Worm (Caenorhabditis elegans) whole organism, L3 larva: ENCODE results near the gene F13E9.13.

Experiments
- R02D3.7 ChIP-seq: fragments of 150-350 bp; optimal IDR thresholded peaks from 2 replicates; lab custom pipeline; 2014; ENCODE audit warnings: missing biosample characterization, missing genetic modification characterization
- ZK546.5 ChIP-seq: sonication (generic microtip); optimal IDR thresholded peaks from 2 replicates; lab custom pipeline; 2017; ENCODE audit warnings: missing biosample characterization, missing genetic modification characterization
- aly-2 ChIP-seq: fragments of 150-350 bp; optimal IDR thresholded peaks from 2 replicates; lab custom pipeline; 2014; ENCODE audit warnings: missing biosample characterization, missing genetic modification characterization
- ama-1 ChIP-seq: fragments of 150-350 bp; optimal IDR thresholded peaks from 2 replicates; lab custom pipeline; 2018
- ceh-16 ChIP-seq: sonication (generic microtip); optimal IDR thresholded peaks from 2 replicates; lab custom pipeline; 2017; ENCODE audit warnings: missing biosample characterization, missing genetic modification characterization
- ceh-28 ChIP-seq: fragments of 150-350 bp; optimal IDR thresholded peaks from 2 replicates; lab custom pipeline; 2014; ENCODE audit warnings: missing biosample characterization, missing genetic modification reagents, missing genetic modification characterization
- ceh-82 ChIP-seq: fragments of 150-350 bp; optimal IDR thresholded peaks from 2 replicates; lab custom pipeline; 2014; ENCODE audit warnings: missing biosample characterization, missing genetic modification characterization
- ceh-9 ChIP-seq: sonication (generic microtip); optimal IDR thresholded peaks from 2 replicates; lab custom pipeline; 2018; ENCODE audit warnings: missing biosample characterization, missing genetic modification characterization
- daf-12 ChIP-seq: fragments of 150-350 bp; optimal IDR thresholded peaks from 2 replicates; lab custom pipeline; 2014; ENCODE audit warnings: missing biosample characterization, missing genetic modification reagents, missing genetic modification characterization
- egl-27 ChIP-seq: sonication (generic microtip); optimal IDR thresholded peaks from 4 replicates; lab custom pipeline; 2017; ENCODE audit warnings: missing biosample characterization, missing genetic modification reagents, missing genetic modification characterization
- egl-5 ChIP-seq: fragments of 150-350 bp; optimal IDR thresholded peaks from 2 replicates; lab custom pipeline; 2017; ENCODE audit warnings: missing biosample characterization, missing genetic modification reagents, missing genetic modification characterization, inconsistent platforms
- elt-1 ChIP-seq: fragments of 150-350 bp; optimal IDR thresholded peaks from 2 replicates; lab custom pipeline; 2014; ENCODE audit warnings: missing biosample characterization, missing genetic modification characterization
- elt-2 ChIP-seq: sonication (generic microtip); optimal IDR thresholded peaks from 2 replicates; lab custom pipeline; 2016; ENCODE audit warnings: missing genetic modification reagents, mild to moderate bottlenecking, missing genetic modification characterization, missing compliant biosample characterization
- elt-3 ChIP-seq, 3 experiments: fragments of 150-350 bp in 1 of 3; sonication (generic microtip) in 2 of 3; optimal IDR thresholded peaks; 2 replicates in 2 of 3; 4 replicates in 1 of 3; lab custom pipeline; 2014 to 2017; ENCODE audit warnings: missing biosample characterization in 3 of 3, missing genetic modification characterization in 3 of 3
- eor-1 ChIP-seq, 2 experiments: fragments of 150-350 bp; optimal IDR thresholded peaks; 2 replicates each; lab custom pipeline; 2014 to 2018; ENCODE audit warnings: missing biosample characterization in 2 of 2, missing genetic modification characterization in 2 of 2
- fkh-10 ChIP-seq: sonication (generic microtip); optimal IDR thresholded peaks from 2 replicates; lab custom pipeline; 2017; ENCODE audit warnings: missing biosample characterization, missing genetic modification reagents, missing genetic modification characterization
- fkh-2 ChIP-seq: fragments of 150-350 bp; optimal IDR thresholded peaks from 2 replicates; lab custom pipeline; 2014; ENCODE audit warnings: missing biosample characterization, missing genetic modification reagents, missing genetic modification characterization
- fos-1 ChIP-seq: fragments of 150-350 bp; optimal IDR thresholded peaks from 2 replicates; lab custom pipeline; 2014; ENCODE audit warnings: missing biosample characterization, missing genetic modification characterization
- hmg-11 ChIP-seq: sonication (generic microtip); optimal IDR thresholded peaks from 2 replicates; lab custom pipeline; 2016; ENCODE audit warnings: missing genetic modification characterization, missing compliant biosample characterization
- jun-1 ChIP-seq: fragments of 150-350 bp; optimal IDR thresholded peaks from 2 replicates; lab custom pipeline; 2014; ENCODE audit warnings: missing biosample characterization, missing genetic modification reagents, missing genetic modification characterization
- lin-15B ChIP-seq: fragments of 150-350 bp; optimal IDR thresholded peaks from 2 replicates; lab custom pipeline; 2014; ENCODE audit warnings: missing biosample characterization, missing genetic modification characterization
- lin-39 ChIP-seq: fragments of 150-350 bp; optimal IDR thresholded peaks from 2 replicates; lab custom pipeline; 2018; ENCODE audit warnings: missing biosample characterization, missing genetic modification reagents, missing genetic modification characterization
- lsy-12 ChIP-seq: sonication (generic microtip); optimal IDR thresholded peaks from 2 replicates; lab custom pipeline; 2016; ENCODE audit warnings: mild to moderate bottlenecking, missing genetic modification characterization, missing compliant biosample characterization
- mdl-1 ChIP-seq: fragments of 150-350 bp; optimal IDR thresholded peaks from 2 replicates; lab custom pipeline; 2014; ENCODE audit warnings: missing biosample characterization, missing genetic modification characterization
- mml-1 ChIP-seq: fragments of 150-350 bp; sonication (generic microtip); optimal IDR thresholded peaks from 3 replicates; lab custom pipeline; 2014; ENCODE audit warnings: missing biosample characterization, missing genetic modification characterization
- nfya-1 ChIP-seq: sonication (generic microtip); optimal IDR thresholded peaks from 2 replicates; lab custom pipeline; 2017; ENCODE audit warnings: missing genetic modification characterization, mild to moderate bottlenecking, missing compliant biosample characterization, antibody characterized with exemption, moderate library complexity; ENCODE audit not compliant: insufficient read depth
- nhr-11 ChIP-seq: fragments of 150-350 bp; optimal IDR thresholded peaks from 2 replicates; lab custom pipeline; 2014; ENCODE audit warnings: missing biosample characterization, missing genetic modification characterization
- nhr-12 ChIP-seq: fragments of 150-350 bp; optimal IDR thresholded peaks from 2 replicates; lab custom pipeline; 2014; ENCODE audit warnings: missing biosample characterization, missing genetic modification characterization
- nhr-23 ChIP-seq: fragments of 150-350 bp; optimal IDR thresholded peaks from 2 replicates; lab custom pipeline; 2014; ENCODE audit warnings: missing biosample characterization, missing genetic modification reagents, missing genetic modification characterization
- nhr-237 ChIP-seq: fragments of 150-350 bp; optimal IDR thresholded peaks from 2 replicates; lab custom pipeline; 2014; ENCODE audit warnings: missing biosample characterization, missing genetic modification characterization
- nhr-25 ChIP-seq: sonication (generic microtip); optimal IDR thresholded peaks from 2 replicates; lab custom pipeline; 2017; ENCODE audit warnings: missing biosample characterization, missing genetic modification characterization
- nhr-28 ChIP-seq: fragments of 150-350 bp; optimal IDR thresholded peaks from 2 replicates; lab custom pipeline; 2014; ENCODE audit warnings: missing biosample characterization, missing genetic modification characterization
- nhr-43 ChIP-seq: sonication (generic microtip); optimal IDR thresholded peaks from 2 replicates; lab custom pipeline; 2016; ENCODE audit warnings: mild to moderate bottlenecking, missing genetic modification characterization, missing compliant biosample characterization; ENCODE audit not compliant: poor library complexity, severe bottlenecking
- nhr-67 ChIP-seq: fragments of 150-350 bp; optimal IDR thresholded peaks from 2 replicates; lab custom pipeline; 2014; ENCODE audit warnings: missing biosample characterization, missing genetic modification characterization
- nhr-76 ChIP-seq: fragments of 150-350 bp; sonication (generic microtip); optimal IDR thresholded peaks from 5 replicates; lab custom pipeline; 2014; ENCODE audit warnings: missing biosample characterization, missing genetic modification characterization
- nhr-77 ChIP-seq: fragments of 150-350 bp; optimal IDR thresholded peaks from 2 replicates; lab custom pipeline; 2014; ENCODE audit warnings: missing biosample characterization, missing genetic modification characterization
- pha-4 ChIP-seq: fragments of 150-350 bp; optimal IDR thresholded peaks from 2 replicates; lab custom pipeline; 2014; ENCODE audit warnings: missing biosample characterization, missing genetic modification reagents, missing genetic modification characterization
- pqm-1 ChIP-seq: fragments of 150-350 bp; optimal IDR thresholded peaks from 2 replicates; lab custom pipeline; 2017; ENCODE audit warnings: missing biosample characterization, missing genetic modification characterization, inconsistent platforms
- sea-2 ChIP-seq: fragments of 150-350 bp; sonication (generic microtip); optimal IDR thresholded peaks from 4 replicates; lab custom pipeline; 2014; ENCODE audit warnings: missing biosample characterization, missing genetic modification reagents, missing genetic modification characterization
- skn-1 ChIP-seq: fragments of 150-350 bp; optimal IDR thresholded peaks from 2 replicates; lab custom pipeline; 2014; ENCODE audit warnings: missing biosample characterization, missing genetic modification characterization
- snpc-4 ChIP-seq: fragments of 150-350 bp; optimal IDR thresholded peaks from 2 replicates; lab custom pipeline; 2014; ENCODE audit warnings: missing biosample characterization, missing genetic modification characterization
- tbx-2 ChIP-seq: sonication (generic microtip); optimal IDR thresholded peaks from 2 replicates; lab custom pipeline; 2016; ENCODE audit warnings: mild to moderate bottlenecking, missing genetic modification characterization, missing compliant biosample characterization
- unc-39 ChIP-seq: sonication (generic microtip); optimal IDR thresholded peaks from 4 replicates; lab custom pipeline; 2017; ENCODE audit warnings: missing biosample characterization, missing genetic modification characterization
- unc-62 ChIP-seq: fragments of 150-350 bp; sonication (generic microtip); optimal IDR thresholded peaks from 4 replicates; lab custom pipeline; 2014; ENCODE audit warnings: missing biosample characterization, missing genetic modification reagents, missing genetic modification characterization
- zag-1 ChIP-seq: fragments of 150-350 bp; optimal IDR thresholded peaks from 2 replicates; lab custom pipeline; 2014; ENCODE audit warnings: missing biosample characterization, missing genetic modification characterization
- ztf-11 ChIP-seq: fragments of 150-350 bp; optimal IDR thresholded peaks from 2 replicates; lab custom pipeline; 2014; ENCODE audit warnings: missing biosample characterization, missing genetic modification characterization
- ztf-4 ChIP-seq: fragments of 150-350 bp; optimal IDR thresholded peaks from 2 replicates; lab custom pipeline; 2014; ENCODE audit warnings: missing biosample characterization, missing genetic modification characterization

F13E9.13 gene

DNA sequence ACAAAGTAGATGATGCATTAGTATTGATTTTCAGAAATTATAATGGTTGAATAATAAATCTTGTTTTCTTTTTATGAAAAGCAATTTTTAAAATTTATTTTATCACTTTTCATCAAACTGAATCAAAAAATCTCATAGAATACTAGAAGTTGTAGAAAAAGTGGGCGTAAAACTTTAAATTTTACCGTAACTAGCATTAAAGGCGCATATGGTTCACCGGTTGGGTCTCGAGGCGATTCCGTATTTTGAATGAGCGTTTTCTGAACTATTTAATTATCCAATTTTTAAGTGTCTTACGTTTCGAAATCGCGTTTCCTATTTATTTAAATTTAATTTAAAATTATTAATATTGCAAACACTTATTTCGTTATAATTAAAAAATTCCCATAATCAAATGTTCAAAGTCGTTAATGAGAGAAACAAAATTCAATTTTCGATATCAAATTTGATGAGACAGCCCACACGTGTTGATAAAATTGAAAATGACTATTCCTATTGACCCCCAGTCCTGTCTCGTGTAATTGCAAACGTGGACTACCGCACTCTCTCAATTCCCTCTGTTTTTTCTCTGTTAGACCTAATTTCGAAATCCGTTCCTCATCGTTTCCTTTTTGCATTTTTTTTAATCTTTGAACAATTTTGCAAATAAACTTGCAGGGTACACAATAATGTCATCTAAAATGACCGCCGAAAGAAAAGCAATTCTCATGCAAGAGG is 22.9 kb upstream of the F13E9.13 start, which contains the start of the genes T11G6.2 and hars-1:
Gene T11G6.2 (minus strand): TSS at position 197 of the 717 bp plus-strand sequence.
Gene hars-1 (plus strand): TSS at position 658 of the 717 bp plus-strand sequence.
- TF ChIP-seq nhr-25 (tag; lab: Kevin White, UChicago), result peak; percentile 9
- no peak for TF ChIP-seq fos-1 (tag; lab: Kevin White, UChicago)
- no peak for TF ChIP-seq elt-1 (tag; lab: Kevin White, UChicago)
- TF ChIP-seq nhr-67 (tag; lab: Kevin White, UChicago), result no peak
- no peak for TF ChIP-seq sea-2 (GFP tag; lab: Kevin White, UChicago)
- peak; percentile 45 for TF ChIP-seq pha-4
- TF ChIP-seq mml-1 (tag; lab: Kevin White, UChicago), result no peak
- no peak for TF ChIP-seq nhr-237 (tag; lab: Kevin White, UChicago)
- TF ChIP-seq mdl-1 (tag; lab: Kevin White, UChicago), result peak; percentile 3
- TF ChIP-seq ceh-82 (tag; lab: Kevin White, UChicago), result no peak
- no peak for TF ChIP-seq elt-3 (tag; optimal IDR thresholded peaks at IDR 0.05; lab: Kevin White, UChicago)
- TF ChIP-seq ztf-4 (tag; lab: Kevin White, UChicago), result no peak
- no peak for TF ChIP-seq lsy-12 (tag; lab: Kevin White, UChicago)
- TF ChIP-seq snpc-4 (tag; lab: Kevin White, UChicago), result peak; percentile 33
- TF ChIP-seq nhr-43 (tag; lab: Kevin White, UChicago), result no peak
- no peak for TF ChIP-seq nhr-11 (tag; lab: Kevin White, UChicago)
- TF ChIP-seq zag-1, result no peak
- TF ChIP-seq aly-2 (tag; lab: Kevin White, UChicago), result no peak
- no peak for TF ChIP-seq fkh-2
- TF ChIP-seq nfya-1 (tag; lab: Kevin White, UChicago), result peak; percentile 39
- peak; percentile 37 for TF ChIP-seq nhr-23 (tag; lab: Kevin White, UChicago)
- TF ChIP-seq daf-12, result no peak
- TF ChIP-seq lin-39 (tag; lab: Kevin White, UChicago), result peak; percentile 33
- peak; percentile 42 for TF ChIP-seq lin-15B (tag; lab: Kevin White, UChicago)
- no peak for TF ChIP-seq nhr-77 (tag; lab: Kevin White, UChicago)
- peak; percentile 29 for TF ChIP-seq hmg-11
- no peak for TF ChIP-seq tbx-2 (tag; lab: Kevin White, UChicago)
- no peak for TF ChIP-seq R02D3.7 (tag; lab: Kevin White, UChicago)
- no peak for TF ChIP-seq ama-1 (lab: Kevin White, UChicago)
- no peak for TF ChIP-seq fkh-10 (GFP tag; lab: Kevin White, UChicago)
- TF ChIP-seq pqm-1 (tag; lab: Kevin White, UChicago), result peak; percentile 80
- TF ChIP-seq egl-27 (tag; lab: Kevin White, UChicago), result no peak
- TF ChIP-seq skn-1 (tag; lab: Kevin White, UChicago), result no peak
- no peak for TF ChIP-seq ceh-9
- TF ChIP-seq elt-2 (tag; lab: Kevin White, UChicago), result peak; percentile 73
- TF ChIP-seq egl-5 (tag; lab: Kevin White, UChicago), result no peak
- TF ChIP-seq jun-1, result no peak
- no peak for TF ChIP-seq ceh-28
- TF ChIP-seq unc-62 (GFP tag; lab: Kevin White, UChicago), result no peak
- TF ChIP-seq eor-1 (tag; optimal IDR thresholded peaks at IDR 0.05; lab: Kevin White, UChicago), result no peak
- TF ChIP-seq nhr-12 (tag; lab: Kevin White, UChicago), result no peak
- no peak for TF ChIP-seq nhr-28 (tag; lab: Kevin White, UChicago)
- TF ChIP-seq ceh-16 (tag; lab: Kevin White, UChicago), result no peak
- TF ChIP-seq ztf-11, result no peak
- TF ChIP-seq ZK546.5 (tag; lab: Kevin White, UChicago), result no peak
- TF ChIP-seq nhr-76 (tag; lab: Kevin White, UChicago), result no peak
- no peak for TF ChIP-seq unc-39 (tag; lab: Kevin White, UChicago)
